Worm (Caenorhabditis elegans): ENCODE measurements around the gene Y49E10.18.

Gene Y49E10.18

ce11 chrIII:12472497-12472896 is 26.6 kb upstream of the Y49E10.18 start, which contains the start of gene cccp-1:
Gene cccp-1 (plus strand): TSS chrIII:12472873.
- TF ChIP-seq cebp-1 (GFP tag; IDR thresholded peaks at IDR 0.05), result no peak
- TF ChIP-seq cebp-1 (tag; optimal IDR thresholded peaks at IDR 0.05), result peak; percentile 14
- TF ChIP-seq hsf-1 (GFP tag; IDR thresholded peaks at IDR 0.05), result no peak
- TF ChIP-seq madf-10 (tag; optimal IDR thresholded peaks at IDR 0.05), result no peak
- TF ChIP-seq dox-1 (GFP tag; IDR thresholded peaks at IDR 0.05), result 0 out of 2 replicates have a peak, but pooled peaks have one; percentile 7
- TF ChIP-seq F55B11.4 (tag; optimal IDR thresholded peaks at IDR 0.05; ENCODE audit: borderline replicate concordance, insufficient read depth), result no peak
- no peak for TF ChIP-seq F52B5.7 (tag; optimal IDR thresholded peaks at IDR 0.05)
- no peak for TF ChIP-seq F37B4.10 (GFP tag; IDR thresholded peaks at IDR 0.05)
- no peak for TF ChIP-seq madf-3 (GFP tag; IDR thresholded peaks at IDR 0.05)
- no peak for TF ChIP-seq attf-5 (GFP tag; optimal IDR thresholded peaks at IDR 0.05)
- TF ChIP-seq zfh-2 (GFP tag; conservative IDR thresholded peaks at IDR 0.05), result peak; percentile 29; the same call in 1 of the 2 replicates
- TF ChIP-seq mcd-1 (GFP tag; IDR thresholded peaks at IDR 0.05), result peak; percentile 15; the same call in 1 of the 2 replicates
- no peak for TF ChIP-seq madf-8 (GFP tag; conservative IDR thresholded peaks at IDR 0.05)
- TF ChIP-seq lin-35 (GFP tag; optimal IDR thresholded peaks at IDR 0.05), result no peak
- no peak for TF ChIP-seq ztf-3 (GFP tag; optimal IDR thresholded peaks at IDR 0.05)
- TF ChIP-seq hmg-1.2 (GFP tag; IDR thresholded peaks at IDR 0.05), result peak; percentile 82
- TF ChIP-seq xnd-1 (tag; optimal IDR thresholded peaks at IDR 0.05), result no peak
- TF ChIP-seq B0035.1 (tag; optimal IDR thresholded peaks at IDR 0.05), result no peak
- no peak for TF ChIP-seq lir-1 (GFP tag; conservative IDR thresholded peaks at IDR 0.05)

- peak; percentile 74 for TF ChIP-seq zfh-2 (GFP tag; conservative IDR thresholded peaks at IDR 0.05)
- no peak for TF ChIP-seq Y95B8A.8 (GFP tag; IDR thresholded peaks at IDR 0.05)
- peak; percentile 77; the same call in 1 of the 2 replicates for TF ChIP-seq egrh-3 (GFP tag; IDR thresholded peaks at IDR 0.05)
- TF ChIP-seq lin-26 (GFP tag; IDR thresholded peaks at IDR 0.05), result 0 out of 2 replicates have a peak, but pooled peaks have one; percentile 10
These were observed 24.7 kb upstream of the Y49E10.18 start for ce11 chrIII:12470589-12470988.

- no peak for TF ChIP-seq F10E7.11 (tag; optimal IDR thresholded peaks at IDR 0.05)
- no peak for TF ChIP-seq ama-1 (optimal IDR thresholded peaks at IDR 0.05)
- no peak for TF ChIP-seq ama-1 (GFP tag; optimal IDR thresholded peaks at IDR 0.05)
- TF ChIP-seq zfh-2 (GFP tag; conservative IDR thresholded peaks at IDR 0.05), result peak; percentile 71
- TF ChIP-seq let-607 (tag; optimal IDR thresholded peaks at IDR 0.05), result no peak
- no peak for TF ChIP-seq rcor-1 (GFP tag; IDR thresholded peaks at IDR 0.05)
- TF ChIP-seq egrh-3 (GFP tag; IDR thresholded peaks at IDR 0.05), result peak; percentile 69; the same call in 1 of the 2 replicates
- no peak for TF ChIP-seq snpc-3.4 (tag; optimal IDR thresholded peaks at IDR 0.05)
- no peak for TF ChIP-seq B0336.3 (GFP tag; IDR thresholded peaks at IDR 0.05)
- TF ChIP-seq hmg-1.2 (GFP tag; IDR thresholded peaks at IDR 0.05), result no peak
These were observed 23.9 kb upstream of the Y49E10.18 start for ce11 chrIII:12469800-12470199.

ce11 chrIII:12468869-12469268 is 23.0 kb upstream of the Y49E10.18 start, which contains the start of gene Y49E10.29:
Gene Y49E10.29 (plus strand): TSS chrIII:12469169.
- TF ChIP-seq repo-1 (tag; optimal IDR thresholded peaks at IDR 0.05) (no peak), hrde-1 (tag; optimal IDR thresholded peaks at IDR 0.05; ENCODE audit: borderline replicate concordance) (no peak), rcor-1 (GFP tag; IDR thresholded peaks at IDR 0.05) (no peak), gei-17 (GFP tag; optimal IDR thresholded peaks at IDR 0.05) (no peak), Y79H2A.3 (GFP tag; conservative IDR thresholded peaks at IDR 0.05) (no peak), snpc-4 (GFP tag; optimal IDR thresholded peaks at IDR 0.05) (no peak), snpc-4 (tag; optimal IDR thresholded peaks at IDR 0.05) (no peak), sea-2 (GFP tag; IDR thresholded peaks at IDR 0.05) (no peak), nhr-120 (GFP tag; IDR thresholded peaks at IDR 0.05) (no peak), ZK185.1 (tag; optimal IDR thresholded peaks at IDR 0.05; ENCODE audit: poor library complexity, severe bottlenecking) (no peak)
